Fruit fly (Drosophila melanogaster): ENCODE data around the gene beat-Ib.

Gene beat-Ib

dm6 chr2L:15962335-15962734 is at the start of gene beat-Ib:
Gene beat-Ib (minus strand): TSS chr2L:15962435.
- no peak for TF ChIP-seq CG17801 (GFP tag; optimal IDR thresholded peaks at IDR 0.05; ENCODE audit: partially characterized antibody)

- TF ChIP-seq CG17801 (GFP tag; optimal IDR thresholded peaks at IDR 0.05; ENCODE audit: partially characterized antibody) = no peak
Observed at dm6 chr2L:16006179-16006578, 43.9 kb upstream of the beat-Ib start, which contains the start of gene CG31820. Gene CG31820 (minus strand): TSS chr2L:16006279.

dm6 chr2L:16004025-16004424 is 41.8 kb upstream of the beat-Ib start, which contains the start of the genes CG13245 and CG43816:
Gene CG13245 (plus strand): TSS chr2L:16004325.
Gene CG43816 (plus strand): TSS chr2L:16004325.
- TF ChIP-seq CG17801 (GFP tag; optimal IDR thresholded peaks at IDR 0.05; ENCODE audit: partially characterized antibody) = no peak

dm6 chr2L:16003541-16003940 is 41.3 kb upstream of the beat-Ib start, which contains the start of gene CG34167:
Gene CG34167 (minus strand): TSS chr2L:16003641.
- no peak for TF ChIP-seq CG17801 (GFP tag; optimal IDR thresholded peaks at IDR 0.05; ENCODE audit: partially characterized antibody)

- no peak for TF ChIP-seq CG17801 (GFP tag; optimal IDR thresholded peaks at IDR 0.05; ENCODE audit: partially characterized antibody)
Observed at dm6 chr2L:16000199-16000598, 38.0 kb upstream of the beat-Ib start, which contains the start of gene beat-Ic. Gene beat-Ic (plus strand): TSS chr2L:16000291.

dm6 chr2L:15979186-15979585 is 17.0 kb upstream of the beat-Ib start, which contains the start of gene CG10839:
Gene CG10839 (plus strand): TSS chr2L:15979486.
- no peak for TF ChIP-seq CG17801 (GFP tag; optimal IDR thresholded peaks at IDR 0.05; ENCODE audit: partially characterized antibody)

dm6 chr2L:15957558-15957957 is 4.7 kb downstream of the beat-Ib start, which contains the start of gene CG18063:
Gene CG18063 (plus strand): TSS chr2L:15957858.
- no peak for TF ChIP-seq CG17801 (GFP tag; optimal IDR thresholded peaks at IDR 0.05; ENCODE audit: partially characterized antibody)

- TF ChIP-seq CG17801 (GFP tag; optimal IDR thresholded peaks at IDR 0.05; ENCODE audit: partially characterized antibody) = no peak
Observed at dm6 chr2L:15949457-15949856, 12.8 kb downstream of the beat-Ib start.

- no peak for TF ChIP-seq CG17801 (GFP tag; optimal IDR thresholded peaks at IDR 0.05; ENCODE audit: partially characterized antibody)
Observed at dm6 chr2L:15941141-15941540, 21.1 kb downstream of the beat-Ib start, which contains the start of gene CG12448. Gene CG12448 (plus strand): TSS chr2L:15941441.

- no peak for TF ChIP-seq CG17801 (GFP tag; optimal IDR thresholded peaks at IDR 0.05; ENCODE audit: partially characterized antibody)
Observed at dm6 chr2L:15936138-15936537, 26.1 kb downstream of the beat-Ib start.

dm6 chr2L:15923095-15923494 is 39.1 kb downstream of the beat-Ib start, which contains the start of gene CG4793:
Gene CG4793 (plus strand): TSS chr2L:15923395.
- no peak for TF ChIP-seq CG17801 (GFP tag; optimal IDR thresholded peaks at IDR 0.05; ENCODE audit: partially characterized antibody)

- TF ChIP-seq CG17801 (GFP tag; optimal IDR thresholded peaks at IDR 0.05; ENCODE audit: partially characterized antibody) = no peak
Observed at dm6 chr2L:15916588-15916987, 45.6 kb downstream of the beat-Ib start, which contains the start of gene CG13244. Gene CG13244 (plus strand): TSS chr2L:15916888.

- TF ChIP-seq CG17801 (GFP tag; optimal IDR thresholded peaks at IDR 0.05; ENCODE audit: partially characterized antibody) = peak; percentile 23
Observed at dm6 chr2L:15913674-15914037, 48.6 kb downstream of the beat-Ib start.

dm6 chr2L:15912901-15913673 is 49.1 kb downstream of the beat-Ib start:
- TF ChIP-seq CG17801 (GFP tag; optimal IDR thresholded peaks at IDR 0.05; ENCODE audit: partially characterized antibody) = peak; percentile 9

dm6 chr2L:15912008-15912900 is 50.0 kb downstream of the beat-Ib start:
- peak; percentile 92 for TF ChIP-seq CG17801 (GFP tag; optimal IDR thresholded peaks at IDR 0.05; ENCODE audit: partially characterized antibody)
